Fruit fly (Drosophila melanogaster): ENCODE measurements around the gene CG14937.

The CG14937 gene

DNA sequence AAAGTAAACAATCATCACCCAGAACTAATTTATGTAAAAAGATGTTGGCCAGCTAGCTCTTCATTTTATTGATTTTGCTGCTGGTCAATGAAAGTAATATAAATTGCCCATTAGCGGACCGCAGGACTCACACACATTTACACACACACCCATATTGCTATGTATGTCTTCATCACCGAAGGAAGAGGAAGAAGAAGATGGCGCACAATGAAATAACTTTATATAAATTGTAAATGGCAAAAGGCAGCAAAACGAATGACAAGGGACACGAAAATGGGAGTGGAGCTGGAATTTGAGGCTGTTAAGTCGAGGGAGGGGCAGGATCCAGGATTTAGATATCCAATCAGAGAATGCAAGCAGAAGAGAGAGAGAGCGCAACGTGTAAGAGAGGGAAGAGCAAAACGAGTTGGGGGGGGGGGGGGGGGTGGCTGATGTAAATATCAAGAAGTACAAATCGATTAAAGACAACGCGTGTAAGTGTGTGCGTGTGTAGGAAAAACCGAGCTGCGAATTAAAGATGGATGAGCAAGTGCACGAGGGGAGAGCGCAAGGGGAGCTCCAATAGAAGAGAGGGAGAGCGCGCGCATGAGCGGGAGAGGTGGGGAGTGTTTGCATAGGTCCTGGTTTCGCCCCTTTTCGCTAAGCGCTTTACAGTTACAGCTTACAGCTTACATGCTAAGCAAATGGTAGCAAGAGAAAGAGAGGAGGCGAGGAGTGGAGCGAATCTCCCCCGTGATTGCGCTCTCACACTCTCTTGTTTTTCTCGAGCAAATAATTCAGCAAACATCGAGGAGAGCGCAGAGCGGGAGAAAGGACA is 10.6 kb upstream of the CG14937 start (continued):
- TF ChIP-seq CG11247 (GFP tag; IDR thresholded peaks at IDR 0.05) = no peak
- TF ChIP-seq CG10979 (tag; optimal IDR thresholded peaks at IDR 0.05) = no peak
- TF ChIP-seq CG12236 (GFP tag; optimal IDR thresholded peaks at IDR 0.05) = no peak
- TF ChIP-seq lbe (GFP tag; optimal IDR thresholded peaks at IDR 0.05) = no peak
- TF ChIP-seq Med (GFP tag) = peak; percentile 59
- 0 out of 3 replicates have a peak, but pooled peaks have one; percentile 31 for TF ChIP-seq CG11695 (GFP tag; IDR thresholded peaks at IDR 0.05)
- no peak for TF ChIP-seq Gug (GFP tag; IDR thresholded peaks at IDR 0.05)
- TF ChIP-seq nom (GFP tag; optimal IDR thresholded peaks at IDR 0.05) = peak; percentile 28
- TF ChIP-seq insv (GFP tag; optimal IDR thresholded peaks at IDR 0.05) = peak in 1 of 2 experiments; percentile 32
- TF ChIP-seq chinmo (GFP tag; IDR thresholded peaks at IDR 0.05; ENCODE audit: partially characterized antibody) = 0 out of 4 replicates have a peak, but pooled peaks have one; percentile 46
- TF ChIP-seq CG10431 (GFP tag; optimal IDR thresholded peaks at IDR 0.05) = peak; percentile 15
- peak; percentile 99 for TF ChIP-seq crol (GFP tag; IDR thresholded peaks at IDR 0.05)
- peak; percentile 29 for TF ChIP-seq Hr39 (optimal IDR thresholded peaks at IDR 0.05)
- TF ChIP-seq CG9609 (GFP tag; optimal IDR thresholded peaks at IDR 0.05) = no peak
- no peak for TF ChIP-seq lola (GFP tag; optimal IDR thresholded peaks at IDR 0.05)
- TF ChIP-seq CG1832 (GFP tag; optimal IDR thresholded peaks at IDR 0.05) = peak; percentile 19
- TF ChIP-seq ftz-f1 (GFP tag; optimal IDR thresholded peaks at IDR 0.05) = no peak
- 0 out of 3 replicates have a peak, but pooled peaks have one; percentile 33 for TF ChIP-seq CG34224 (GFP tag; IDR thresholded peaks at IDR 0.05; ENCODE audit: partially characterized antibody)
- peak; percentile 33 for TF ChIP-seq yki (optimal IDR thresholded peaks at IDR 0.05)
- no peak for TF ChIP-seq CrebB (tag; optimal IDR thresholded peaks at IDR 0.05)
- TF ChIP-seq HLH4C (GFP tag; IDR thresholded peaks at IDR 0.05; ENCODE audit: partially characterized antibody) = 0 out of 3 replicates have a peak, but pooled peaks have one; percentile 23
- 0 out of 2 replicates have a peak, but pooled peaks have one; percentile 5 for TF ChIP-seq Rfx (GFP tag; IDR thresholded peaks at IDR 0.05)
- TF ChIP-seq pros (GFP tag; optimal IDR thresholded peaks at IDR 0.05) = peak; percentile 47
- 0 out of 2 replicates have a peak, but pooled peaks have one; percentile 20 for TF ChIP-seq Drgx (GFP tag; IDR thresholded peaks at IDR 0.05)
- peak; percentile 27 for TF ChIP-seq sens (GFP tag)
- peak; percentile 94 for TF ChIP-seq abd-A (tag; optimal IDR thresholded peaks at IDR 0.05)
- no peak for TF ChIP-seq CG2875 (GFP tag; optimal IDR thresholded peaks at IDR 0.05)
- TF ChIP-seq Usf (GFP tag; optimal IDR thresholded peaks at IDR 0.05) = no peak
- TF ChIP-seq Myb (GFP tag; optimal IDR thresholded peaks at IDR 0.05) = no peak
- no peak for TF ChIP-seq usp (GFP tag; optimal IDR thresholded peaks at IDR 0.05)
- peak; percentile 35 for TF ChIP-seq CG3163 (GFP tag; optimal IDR thresholded peaks at IDR 0.05)
- TF ChIP-seq CG34422 (GFP tag; IDR thresholded peaks at IDR 0.05) = 0 out of 3 replicates have a peak, but pooled peaks have one; percentile 26
- no peak for TF ChIP-seq Oaz (GFP tag; IDR thresholded peaks at IDR 0.05)
- peak; percentile 6 for TF ChIP-seq psq (GFP tag; optimal IDR thresholded peaks at IDR 0.05)
- TF ChIP-seq sug (tag; optimal IDR thresholded peaks at IDR 0.05) = no peak
- no peak for TF ChIP-seq stc (GFP tag; IDR thresholded peaks at IDR 0.05)
- no peak for TF ChIP-seq kah (GFP tag; optimal IDR thresholded peaks at IDR 0.05)
- no peak for TF ChIP-seq CG10654 (GFP tag; optimal IDR thresholded peaks at IDR 0.05)
- TF ChIP-seq CG13894 (tag; optimal IDR thresholded peaks at IDR 0.05) = peak; percentile 37
- no peak for TF ChIP-seq NFAT (GFP tag; IDR thresholded peaks at IDR 0.05)
- TF ChIP-seq Nf-YC (tag; optimal IDR thresholded peaks at IDR 0.05) = peak; percentile 66
